Fruit fly (Drosophila melanogaster) whole organism, wandering third instar larva: Measurements from ENCODE around the gene CG12680.

Experiments used
- Abd-B ChIP-seq: fragments of >200 bp; optimal IDR thresholded peaks from 2 replicates; lab custom pipeline; 2017; ENCODE audit warnings: missing biosample characterization, missing genetic modification characterization
- CG32264 ChIP-seq: fragments of 200-800 bp; sonication (Bioruptor generic); optimal IDR thresholded peaks from 2 replicates; lab custom pipeline; 2016; ENCODE audit warnings: missing biosample characterization, missing genetic modification characterization
- CG9705 ChIP-seq: fragments of 200-800 bp; sonication (Bioruptor generic); optimal IDR thresholded peaks from 2 replicates; lab custom pipeline; 2018; ENCODE audit warnings: missing biosample characterization, mild to moderate bottlenecking, missing genetic modification characterization
- CrebA ChIP-seq: fragments of 200-800 bp; sonication (Bioruptor generic); optimal IDR thresholded peaks from 2 replicates; lab custom pipeline; 2016; ENCODE audit warnings: missing biosample characterization, mild to moderate bottlenecking, missing genetic modification characterization, borderline replicate concordance
- Dfd ChIP-seq: fragments of >200 bp; optimal IDR thresholded peaks from 2 replicates; lab custom pipeline; 2017; ENCODE audit warnings: missing biosample characterization, missing genetic modification characterization
- Dif ChIP-seq: fragments of 200-275, 200-300 bp; sonication (Bioruptor generic); optimal IDR thresholded peaks from 2 replicates; lab custom pipeline; 2018; ENCODE audit warnings: missing biosample characterization, missing genetic modification characterization; ENCODE audit not compliant: partially characterized antibody
- GATAd ChIP-seq: sonication (Bioruptor generic); optimal IDR thresholded peaks from 2 replicates; lab custom pipeline; 2016; ENCODE audit warnings: missing biosample characterization, missing genetic modification characterization
- HLH106 ChIP-seq: fragments of 200-800 bp; optimal IDR thresholded peaks from 3 replicates; lab custom pipeline; 2019; ENCODE audit warnings: missing biosample characterization, mild to moderate bottlenecking, missing genetic modification characterization, moderate library complexity
- Hnf4 ChIP-seq: fragments of 200-800 bp; sonication (Bioruptor generic); optimal IDR thresholded peaks from 2 replicates; lab custom pipeline; 2016; ENCODE audit warnings: missing biosample characterization, mild to moderate bottlenecking, missing genetic modification characterization
- Hr83 ChIP-seq: fragments of 200-300 bp; sonication (Bioruptor generic); optimal IDR thresholded peaks from 2 replicates; lab custom pipeline; 2016; ENCODE audit warnings: missing biosample characterization, mild to moderate bottlenecking, missing genetic modification characterization, moderate library complexity; ENCODE audit not compliant: poor library complexity, severe bottlenecking
- Jra ChIP-seq: sonication (Bioruptor generic); optimal IDR thresholded peaks from 2 replicates; lab custom pipeline; 2016; ENCODE audit warnings: missing biosample characterization, missing genetic modification characterization
- Mio ChIP-seq: sonication (Bioruptor generic); optimal IDR thresholded peaks from 2 replicates; lab custom pipeline; 2016; ENCODE audit warnings: missing biosample characterization, missing genetic modification characterization
- Myc ChIP-seq: fragments of >200 bp; optimal IDR thresholded peaks from 2 replicates; lab custom pipeline; 2017
- OdsH ChIP-seq: fragments of 200-800 bp; sonication (Bioruptor generic); optimal IDR thresholded peaks from 2 replicates; lab custom pipeline; 2016; ENCODE audit warnings: missing biosample characterization, mild to moderate bottlenecking, missing genetic modification characterization
- Rel ChIP-seq, 2 experiments: fragments of 200-800 bp; sonication (Bioruptor generic) in 1 of 2; optimal IDR thresholded peaks; 2 replicates in 1 of 2; 3 replicates in 1 of 2; lab custom pipeline; 2016 to 2019; ENCODE audit warnings: mild to moderate bottlenecking in 2 of 2, missing biosample characterization in 2 of 2, missing genetic modification characterization in 2 of 2, moderate library complexity in 1 of 2
- Sp1 ChIP-seq: fragments of 200-800 bp; sonication (Bioruptor generic); optimal IDR thresholded peaks from 3 replicates; lab custom pipeline; 2019; ENCODE audit warnings: missing biosample characterization, mild to moderate bottlenecking, missing genetic modification characterization, moderate library complexity
- Vsx2 ChIP-seq: fragments of 200-300, 225-300 bp; sonication (Bioruptor generic); optimal IDR thresholded peaks from 2 replicates; lab custom pipeline; 2018; ENCODE audit warnings: missing biosample characterization, missing genetic modification characterization; ENCODE audit not compliant: partially characterized antibody
- brk ChIP-seq: fragments of 200-800 bp; sonication (Bioruptor generic); optimal IDR thresholded peaks from 2 replicates; lab custom pipeline; 2016; ENCODE audit warnings: missing biosample characterization, mild to moderate bottlenecking, missing genetic modification characterization
- dl ChIP-seq, 2 experiments: fragments of 175-275, 200-275 bp in 1 of 2; fragments of 200-275 bp in 1 of 2; sonication (Bioruptor generic); optimal IDR thresholded peaks; lab custom pipeline; 2018; ENCODE audit warnings: mild to moderate bottlenecking in 2 of 2, missing biosample characterization in 2 of 2, missing genetic modification characterization in 2 of 2, moderate library complexity in 2 of 2; ENCODE audit not compliant: partially characterized antibody in 2 of 2, insufficient read depth in 1 of 2
- dmrt93B ChIP-seq: fragments of 200-800 bp; sonication (Bioruptor generic); optimal IDR thresholded peaks from 2 replicates; lab custom pipeline; 2018; ENCODE audit warnings: missing biosample characterization, mild to moderate bottlenecking, missing genetic modification characterization
- dsf ChIP-seq: sonication (Bioruptor generic); optimal IDR thresholded peaks from 2 replicates; lab custom pipeline; 2016; ENCODE audit warnings: missing biosample characterization, missing genetic modification characterization, borderline replicate concordance
- ey ChIP-seq: fragments of 200-800 bp; sonication (Bioruptor generic); optimal IDR thresholded peaks from 2 replicates; lab custom pipeline; 2016; ENCODE audit warnings: missing biosample characterization, missing genetic modification characterization
- foxo ChIP-seq, 2 experiments: fragments of 200-800 bp; sonication (Bioruptor generic); optimal IDR thresholded peaks; 2 replicates in 1 of 2; 3 replicates in 1 of 2; lab custom pipeline; 2016 to 2017; ENCODE audit warnings: missing biosample characterization in 2 of 2, missing genetic modification characterization in 2 of 2
- h ChIP-seq: fragments of 200-800 bp; sonication (Bioruptor generic); optimal IDR thresholded peaks from 3 replicates; lab custom pipeline; 2016; ENCODE audit warnings: missing biosample characterization, mild to moderate bottlenecking, missing genetic modification characterization
- lola ChIP-seq: fragments of >200 bp; optimal IDR thresholded peaks from 2 replicates; lab custom pipeline; 2017; ENCODE audit warnings: missing biosample characterization, missing genetic modification characterization
- pan ChIP-seq: fragments of >200 bp; optimal IDR thresholded peaks from 2 replicates; lab custom pipeline; 2017
- psq ChIP-seq: fragments of 200-800 bp; sonication (Bioruptor generic); optimal IDR thresholded peaks from 3 replicates; lab custom pipeline; 2017; ENCODE audit warnings: missing biosample characterization, mild to moderate bottlenecking, missing genetic modification characterization, moderate library complexity
- rgr ChIP-seq: fragments of 200-800 bp; sonication (Bioruptor generic); optimal IDR thresholded peaks from 3 replicates; lab custom pipeline; 2016; ENCODE audit warnings: missing biosample characterization, mild to moderate bottlenecking, missing genetic modification characterization
- sage ChIP-seq: fragments of 200-800 bp; sonication (Bioruptor generic); optimal IDR thresholded peaks from 2 replicates; lab custom pipeline; 2016; ENCODE audit warnings: missing biosample characterization, mild to moderate bottlenecking, missing genetic modification characterization
- sv ChIP-seq: fragments of 200-800 bp; sonication (Bioruptor generic); optimal IDR thresholded peaks from 3 replicates; lab custom pipeline; 2016; ENCODE audit warnings: missing biosample characterization, missing genetic modification characterization
- tai ChIP-seq: sonication (Bioruptor generic); optimal IDR thresholded peaks from 2 replicates; lab custom pipeline; 2016; ENCODE audit warnings: missing biosample characterization, missing genetic modification characterization
- usp ChIP-seq: fragments of >200 bp; optimal IDR thresholded peaks from 2 replicates; lab custom pipeline; 2017; ENCODE audit warnings: missing biosample characterization, missing genetic modification characterization
- woc ChIP-seq: sonication (Bioruptor generic); optimal IDR thresholded peaks from 2 replicates; lab custom pipeline; 2016; ENCODE audit warnings: missing biosample characterization, mild to moderate bottlenecking, missing genetic modification characterization

Gene CG12680

dm6 chrX:4997141-4997540 is at the start of gene CG12680:
Gene CG12680 (plus strand): TSS chrX:4997441.
- TF ChIP-seq Jra = no peak
- no peak for TF ChIP-seq Dif (GFP tag; lab: Kevin White, UChicago)
- no peak for TF ChIP-seq psq
- TF ChIP-seq lola (GFP tag; lab: Kevin White, UChicago) = no peak
- no peak for TF ChIP-seq dl (GFP tag; optimal IDR thresholded peaks at IDR 0.05; lab: Kevin White, UChicago; ENCODE audit: insufficient read depth in 1 of 2, partially characterized antibody in 2 of 2)
- no peak for TF ChIP-seq woc (GFP tag; lab: Kevin White, UChicago)
- TF ChIP-seq Mio (GFP tag; lab: Kevin White, UChicago) = no peak
- no peak for TF ChIP-seq sage (GFP tag; lab: Kevin White, UChicago)
- no peak for TF ChIP-seq tai (GFP tag; lab: Kevin White, UChicago)
- no peak for TF ChIP-seq brk (GFP tag; lab: Kevin White, UChicago)
- TF ChIP-seq Hr83 (GFP tag; lab: Kevin White, UChicago) = no peak
- no peak for TF ChIP-seq h (GFP tag; lab: Kevin White, UChicago)
- no peak for TF ChIP-seq sv
- no peak for TF ChIP-seq CG32264
- TF ChIP-seq usp (GFP tag; lab: Kevin White, UChicago) = no peak

- no peak for TF ChIP-seq Hnf4 (GFP tag; lab: Kevin White, UChicago)
- TF ChIP-seq foxo (GFP tag; optimal IDR thresholded peaks at IDR 0.05; lab: Kevin White, UChicago) = peak in 1 of 2 experiments; percentile 5
- TF ChIP-seq Hr83 (GFP tag; lab: Kevin White, UChicago) = peak; percentile 7
- TF ChIP-seq rgr (GFP tag; lab: Kevin White, UChicago) = peak; percentile 21
- TF ChIP-seq Dif (GFP tag; lab: Kevin White, UChicago) = peak; percentile 12
- no peak for TF ChIP-seq pan (lab: Kevin White, UChicago)
- TF ChIP-seq h (GFP tag; lab: Kevin White, UChicago) = peak; percentile 10
- TF ChIP-seq Myc = peak; percentile 61
- no peak for TF ChIP-seq GATAd (GFP tag; lab: Kevin White, UChicago)
Measured at dm6 chrX:4955788-4956442, 41.3 kb upstream of the CG12680 start.

- TF ChIP-seq CG9705 (GFP tag; lab: Kevin White, UChicago) (no peak), rgr (GFP tag; lab: Kevin White, UChicago) (no peak), HLH106 (tag; lab: Kevin White, UChicago) (no peak), Sp1 (GFP tag; lab: Kevin White, UChicago) (no peak), OdsH (no peak), Dfd (no peak), dmrt93B (no peak), dsf (GFP tag; lab: Kevin White, UChicago) (no peak), Rel (GFP tag; optimal IDR thresholded peaks at IDR 0.05; lab: Kevin White, UChicago) (no peak), Rel (tag; optimal IDR thresholded peaks at IDR 0.05; lab: Kevin White, UChicago) (no peak), Abd-B (GFP tag; lab: Kevin White, UChicago) (no peak), ey (GFP tag; lab: Kevin White, UChicago) (no peak), woc (GFP tag; lab: Kevin White, UChicago) (no peak), Hr83 (GFP tag; lab: Kevin White, UChicago) (no peak), CG32264 (no peak), lola (GFP tag; lab: Kevin White, UChicago) (no peak), Dif (GFP tag; lab: Kevin White, UChicago) (no peak), h (GFP tag; lab: Kevin White, UChicago) (no peak)
Measured at dm6 chrX:4958872-4959271, 38.4 kb upstream of the CG12680 start.

- TF ChIP-seq Rel (GFP tag; optimal IDR thresholded peaks at IDR 0.05; lab: Kevin White, UChicago) = no peak
- no peak for TF ChIP-seq Rel (tag; optimal IDR thresholded peaks at IDR 0.05; lab: Kevin White, UChicago)
- TF ChIP-seq HLH106 (tag; lab: Kevin White, UChicago) = no peak
- no peak for TF ChIP-seq CG32264
- TF ChIP-seq CrebA (GFP tag; lab: Kevin White, UChicago) = no peak
- TF ChIP-seq sage (GFP tag; lab: Kevin White, UChicago) = no peak
- no peak for TF ChIP-seq Vsx2 (GFP tag; lab: Kevin White, UChicago)
Measured at dm6 chrX:4961028-4961427, 36.2 kb upstream of the CG12680 start, which contains the start of gene CG15468. Gene CG15468 (minus strand): TSS chrX:4961128.
